Fruit fly (Drosophila melanogaster) whole organism, embryonic: Measurements from ENCODE around the gene stol.

ENCODE experiments used
- CG10274 ChIP-seq: fragments of 200-800 bp; sonication (Bioruptor generic); optimal IDR thresholded peaks from 3 replicates; lab custom pipeline; 2017; ENCODE audit warnings: missing biosample characterization, mild to moderate bottlenecking, missing genetic modification characterization
- CG10565 ChIP-seq: fragments of 200-800 bp; sonication (Bioruptor generic); optimal IDR thresholded peaks from 3 replicates; lab custom pipeline; 2016; ENCODE audit warnings: missing biosample characterization, mild to moderate bottlenecking, missing genetic modification characterization
- CG11723 ChIP-seq: fragments of 200-800 bp; sonication (Bioruptor generic); optimal IDR thresholded peaks from 2 replicates; lab custom pipeline; 2017; ENCODE audit warnings: missing biosample characterization, mild to moderate bottlenecking, missing genetic modification characterization
- CG13287 ChIP-seq: fragments of 200-800 bp; sonication (Bioruptor generic); IDR thresholded peaks from 2 replicates; pipeline ENCODE4 v1.3.6; 2022; ENCODE audit warnings: missing biosample characterization, missing genetic modification characterization; ENCODE audit not compliant: partially characterized antibody
- CG15011 ChIP-seq: fragments of 200-800 bp; sonication (Bioruptor generic); optimal IDR thresholded peaks from 3 replicates; lab custom pipeline; 2018; ENCODE audit warnings: missing biosample characterization, mild to moderate bottlenecking, missing genetic modification characterization
- CG17359 ChIP-seq: fragments of 200-800 bp; sonication (Bioruptor generic); optimal IDR thresholded peaks from 3 replicates; lab custom pipeline; 2018; ENCODE audit warnings: missing biosample characterization, mild to moderate bottlenecking, missing genetic modification characterization, moderate library complexity
- CG17568 ChIP-seq: fragments of 200-800 bp; sonication (Bioruptor generic); optimal IDR thresholded peaks from 2 replicates; lab custom pipeline; 2018; ENCODE audit warnings: missing biosample characterization, mild to moderate bottlenecking, missing genetic modification characterization, moderate library complexity
- CG2120 ChIP-seq: fragments of 200-800 bp; sonication (Bioruptor generic); optimal IDR thresholded peaks from 3 replicates; lab custom pipeline; 2016; ENCODE audit warnings: missing biosample characterization, missing genetic modification characterization
- CG2678 ChIP-seq: fragments of 200-800 bp; sonication (Bioruptor generic); optimal IDR thresholded peaks from 3 replicates; lab custom pipeline; 2019; ENCODE audit warnings: missing biosample characterization, mild to moderate bottlenecking, missing genetic modification characterization, moderate library complexity
- CG30431 ChIP-seq: fragments of 200-800 bp; sonication (Bioruptor generic); optimal IDR thresholded peaks from 2 replicates; lab custom pipeline; 2017; ENCODE audit warnings: missing biosample characterization, missing genetic modification characterization
- CG31365 ChIP-seq: fragments of 200-800 bp; sonication (Bioruptor generic); optimal IDR thresholded peaks from 2 replicates; lab custom pipeline; 2018; ENCODE audit warnings: missing biosample characterization, mild to moderate bottlenecking, missing genetic modification characterization
- CG3407 ChIP-seq: fragments of 200-800 bp; sonication (Bioruptor generic); optimal IDR thresholded peaks from 2 replicates; lab custom pipeline; 2018; ENCODE audit warnings: missing biosample characterization, mild to moderate bottlenecking, missing genetic modification characterization
- CG34422 ChIP-seq: fragments of 200-800 bp; sonication (Bioruptor generic); IDR thresholded peaks from 3 replicates; pipeline ENCODE4 v1.3.6; 2022; ENCODE audit warnings: missing biosample characterization, missing genetic modification characterization
- CG4707 ChIP-seq: fragments of 200-800 bp; sonication (Bioruptor generic); optimal IDR thresholded peaks from 2 replicates; lab custom pipeline; 2018; ENCODE audit warnings: missing biosample characterization, mild to moderate bottlenecking, missing genetic modification characterization, moderate library complexity
- CG6272 ChIP-seq: fragments of 200-800 bp; sonication (Bioruptor generic); IDR thresholded peaks from 2 replicates; pipeline ENCODE4 v1.3.6; 2022; ENCODE audit warnings: missing biosample characterization, missing genetic modification characterization
- CG6813 ChIP-seq: fragments of 200-800 bp; sonication (Bioruptor generic); optimal IDR thresholded peaks from 2 replicates; lab custom pipeline; 2017; ENCODE audit warnings: missing biosample characterization, missing genetic modification characterization, mild to moderate bottlenecking, moderate library complexity, missing genetic modification reagents
- CG9609 ChIP-seq: fragments of 200-800 bp; sonication (Bioruptor generic); optimal IDR thresholded peaks from 3 replicates; lab custom pipeline; 2016; ENCODE audit warnings: missing biosample characterization, missing genetic modification characterization
- D19A ChIP-seq: fragments of 200-800 bp; optimal IDR thresholded peaks from 3 replicates; lab custom pipeline; 2019; ENCODE audit warnings: missing biosample characterization, mild to moderate bottlenecking, missing genetic modification characterization, moderate library complexity
- Dfd ChIP-seq, 2 experiments: fragments of >200 bp; optimal IDR thresholded peaks; 2 replicates each; lab custom pipeline; 2017; ENCODE audit warnings: missing biosample characterization in 2 of 2, missing genetic modification characterization in 2 of 2
- Dp ChIP-seq: fragments of 200-800 bp; sonication (Bioruptor generic); optimal IDR thresholded peaks from 2 replicates; lab custom pipeline; 2018; ENCODE audit warnings: missing biosample characterization, mild to moderate bottlenecking, missing genetic modification characterization, moderate library complexity
- Ets97D ChIP-seq: fragments of 200-800 bp; sonication (Bioruptor generic); optimal IDR thresholded peaks from 3 replicates; lab custom pipeline; 2016; ENCODE audit warnings: missing biosample characterization, missing genetic modification characterization
- Fer2 ChIP-seq: fragments of 200-800 bp; sonication (Bioruptor generic); optimal IDR thresholded peaks from 2 replicates; lab custom pipeline; 2018; ENCODE audit warnings: missing biosample characterization, mild to moderate bottlenecking, missing genetic modification characterization, moderate library complexity
- Gsc ChIP-seq: fragments of 200-800 bp; sonication (Bioruptor generic); IDR thresholded peaks from 2 replicates; pipeline ENCODE4 v1.3.6; 2022; ENCODE audit warnings: missing biosample characterization, missing genetic modification characterization
- Gug ChIP-seq: fragments of 200-800 bp; sonication (Bioruptor generic); IDR thresholded peaks from 4 replicates; pipeline ENCODE4 v1.3.6; 2022; ENCODE audit warnings: missing biosample characterization, missing genetic modification characterization
- MESR4 ChIP-seq: fragments of 200-800 bp; sonication (Bioruptor generic); optimal IDR thresholded peaks from 2 replicates; lab custom pipeline; 2018; ENCODE audit warnings: missing biosample characterization, mild to moderate bottlenecking, missing genetic modification characterization, moderate library complexity
- NFAT ChIP-seq: fragments of 200-800 bp; sonication (Bioruptor generic); IDR thresholded peaks from 2 replicates; pipeline ENCODE4 v1.3.6; 2022; ENCODE audit warnings: missing biosample characterization, missing genetic modification characterization
- Rx ChIP-seq: fragments of 200-800 bp; sonication (Bioruptor generic); IDR thresholded peaks from 2 replicates; pipeline ENCODE4 v1.3.6; 2022; ENCODE audit warnings: missing biosample characterization, missing genetic modification characterization
- Side ChIP-seq: fragments of 200-800 bp; sonication (Bioruptor generic); optimal IDR thresholded peaks from 2 replicates; lab custom pipeline; 2016; ENCODE audit warnings: missing biosample characterization, missing genetic modification characterization
- Sox100B ChIP-seq: fragments of 200-800 bp; sonication (Bioruptor generic); optimal IDR thresholded peaks from 3 replicates; lab custom pipeline; 2018; ENCODE audit warnings: missing biosample characterization, mild to moderate bottlenecking, missing genetic modification characterization
- Trl ChIP-seq, 3 experiments: fragments of >200 bp in 2 of 3; fragments of 200-800 bp in 1 of 3; sonication (Bioruptor generic) in 1 of 3; optimal IDR thresholded peaks; 2 replicates in 1 of 3; 3 replicates in 2 of 3; lab custom pipeline; 2016 to 2017; ENCODE audit warnings: missing biosample characterization in 1 of 3, missing genetic modification characterization in 1 of 3
- Vsx1 ChIP-seq: fragments of 200-800 bp; sonication (Bioruptor generic); optimal IDR thresholded peaks from 2 replicates; lab custom pipeline; 2017; ENCODE audit warnings: missing biosample characterization, mild to moderate bottlenecking, missing genetic modification characterization, missing genetic modification reagents
- YL-1 ChIP-seq: fragments of 200-800 bp; sonication (Bioruptor generic); optimal IDR thresholded peaks from 3 replicates; lab custom pipeline; 2017; ENCODE audit warnings: missing biosample characterization, mild to moderate bottlenecking, missing genetic modification characterization
- bab2 ChIP-seq: fragments of 200-800 bp; sonication (Bioruptor generic); optimal IDR thresholded peaks from 2 replicates; lab custom pipeline; 2016; ENCODE audit warnings: missing biosample characterization, missing genetic modification characterization
- chinmo ChIP-seq: fragments of 200-800 bp; sonication (Bioruptor generic); IDR thresholded peaks from 4 replicates; pipeline ENCODE4 v1.3.6; 2022; ENCODE audit warnings: missing biosample characterization, missing genetic modification characterization; ENCODE audit not compliant: partially characterized antibody
- crc ChIP-seq: fragments of 200-800 bp; sonication (Bioruptor generic); optimal IDR thresholded peaks from 2 replicates; lab custom pipeline; 2016; ENCODE audit warnings: missing biosample characterization, missing genetic modification characterization
- croc ChIP-seq: fragments of 200-800 bp; sonication (Bioruptor generic); conservative IDR thresholded peaks from 3 replicates; pipeline ENCODE4 v1.3.6; 2022; ENCODE audit warnings: missing biosample characterization, missing genetic modification characterization
- cwo ChIP-seq: fragments of 200-800 bp; sonication (Bioruptor generic); optimal IDR thresholded peaks from 3 replicates; lab custom pipeline; 2017; ENCODE audit warnings: missing biosample characterization, missing genetic modification characterization, mild to moderate bottlenecking, moderate library complexity, missing genetic modification reagents
- dimm ChIP-seq: fragments of 200-800 bp; sonication (Bioruptor generic); IDR thresholded peaks from 2 replicates; pipeline ENCODE4 v1.3.6; 2022; ENCODE audit warnings: missing biosample characterization, missing genetic modification characterization
- ftz-f1 ChIP-seq: fragments of 200-800 bp; sonication (Bioruptor generic); optimal IDR thresholded peaks from 2 replicates; lab custom pipeline; 2016; ENCODE audit warnings: missing biosample characterization, missing genetic modification characterization
- gsb ChIP-seq: fragments of 200-800 bp; sonication (Bioruptor generic); IDR thresholded peaks from 2 replicates; pipeline ENCODE4 v1.3.6; 2022; ENCODE audit warnings: missing biosample characterization, missing genetic modification characterization
- knrl ChIP-seq: fragments of 200-800 bp; sonication (Bioruptor generic); IDR thresholded peaks from 3 replicates; pipeline ENCODE4 v1.3.6; 2022; ENCODE audit warnings: missing biosample characterization, missing genetic modification characterization; ENCODE audit not compliant: partially characterized antibody
- maf-S ChIP-seq: fragments of 200-800 bp; sonication (Bioruptor generic); optimal IDR thresholded peaks from 2 replicates; lab custom pipeline; 2016; ENCODE audit warnings: missing biosample characterization, missing genetic modification characterization
- pnt ChIP-seq: fragments of 200-800 bp; sonication (Bioruptor generic); optimal IDR thresholded peaks from 3 replicates; lab custom pipeline; 2016; ENCODE audit warnings: missing biosample characterization, missing genetic modification characterization
- repo ChIP-seq: fragments of 200-800 bp; sonication (Bioruptor generic); optimal IDR thresholded peaks from 2 replicates; lab custom pipeline; 2016; ENCODE audit warnings: missing biosample characterization, missing genetic modification characterization
- salm ChIP-seq: fragments of 200-800 bp; sonication (Bioruptor generic); optimal IDR thresholded peaks from 2 replicates; lab custom pipeline; 2018; ENCODE audit warnings: missing biosample characterization, mild to moderate bottlenecking, missing genetic modification characterization
- scrt ChIP-seq: fragments of 200-800 bp; sonication (Bioruptor generic); optimal IDR thresholded peaks from 2 replicates; lab custom pipeline; 2018; ENCODE audit warnings: missing biosample characterization, mild to moderate bottlenecking, missing genetic modification characterization, moderate library complexity
- sd ChIP-seq: fragments of 200-800 bp; sonication (Bioruptor generic); optimal IDR thresholded peaks from 3 replicates; lab custom pipeline; 2018; ENCODE audit warnings: missing biosample characterization, mild to moderate bottlenecking, missing genetic modification characterization, moderate library complexity
- tio ChIP-seq: fragments of 200-800 bp; sonication (Bioruptor generic); optimal IDR thresholded peaks from 2 replicates; lab custom pipeline; 2017; ENCODE audit warnings: missing biosample characterization, missing genetic modification characterization, inconsistent platforms
- tll ChIP-seq, 2 experiments: fragments of 200-800 bp in 1 of 2; fragments of >200 bp in 1 of 2; sonication (Bioruptor generic) in 1 of 2; optimal IDR thresholded peaks; 2 replicates each; lab custom pipeline; 2017 to 2019; ENCODE audit warnings: missing biosample characterization in 2 of 2, missing genetic modification characterization in 2 of 2, mild to moderate bottlenecking in 1 of 2, moderate library complexity in 1 of 2
- tup ChIP-seq: fragments of 200-800 bp; sonication (Bioruptor generic); optimal IDR thresholded peaks from 2 replicates; lab custom pipeline; 2016; ENCODE audit warnings: missing biosample characterization, mild to moderate bottlenecking, missing genetic modification characterization, moderate library complexity
- vvl ChIP-seq: fragments of 200-800 bp; sonication (Bioruptor generic); IDR thresholded peaks from 2 replicates; pipeline ENCODE4 v1.3.6; 2022; ENCODE audit warnings: missing biosample characterization, missing genetic modification characterization

stol gene

dm6 chr2L:15760666-15761065, 42.6 kb upstream of the stol start (continued):
- no peak for TF ChIP-seq D19A (tag; lab: Kevin White, UChicago)
- TF ChIP-seq Dp (GFP tag; lab: Kevin White, UChicago): no peak
- TF ChIP-seq knrl: no peak
- TF ChIP-seq CG34422 (GFP tag; lab: Robert Waterston, UW): no peak
- no peak for TF ChIP-seq CG17359 (tag; lab: Kevin White, UChicago)
- TF ChIP-seq salm: no peak
- TF ChIP-seq YL-1 (GFP tag; lab: Kevin White, UChicago): no peak
- TF ChIP-seq Gug (GFP tag; lab: Robert Waterston, UW): no peak
- no peak for TF ChIP-seq MESR4 (GFP tag; lab: Kevin White, UChicago)
- peak; percentile 7 for TF ChIP-seq sd (tag; lab: Kevin White, UChicago)
- TF ChIP-seq CG10274 (GFP tag; lab: Kevin White, UChicago): no peak
- no peak for TF ChIP-seq cwo (GFP tag; lab: Kevin White, UChicago)
- TF ChIP-seq scrt: no peak
- TF ChIP-seq Trl (optimal IDR thresholded peaks at IDR 0.05; lab: Kevin White, UChicago): no peak
- TF ChIP-seq Trl (GFP tag; optimal IDR thresholded peaks at IDR 0.05; lab: Kevin White, UChicago): no peak
- no peak for TF ChIP-seq Sox100B (GFP tag; lab: Kevin White, UChicago)
- no peak for TF ChIP-seq NFAT (GFP tag; lab: Robert Waterston, UW)
- no peak for TF ChIP-seq CG3407 (GFP tag; lab: Kevin White, UChicago)
- TF ChIP-seq maf-S (GFP tag; lab: Kevin White, UChicago): no peak
- no peak for TF ChIP-seq crc (GFP tag; lab: Kevin White, UChicago)
- no peak for TF ChIP-seq CG2678 (tag; lab: Kevin White, UChicago)
- TF ChIP-seq CG30431 (GFP tag; lab: Kevin White, UChicago): no peak
- TF ChIP-seq pnt (GFP tag; lab: Kevin White, UChicago): no peak
- no peak for TF ChIP-seq Ets97D (GFP tag; lab: Kevin White, UChicago)
- TF ChIP-seq croc (GFP tag; lab: Robert Waterston, UW): no peak
- TF ChIP-seq Vsx1: no peak
- no peak for TF ChIP-seq bab2 (GFP tag; lab: Kevin White, UChicago)
- TF ChIP-seq tll (GFP tag; optimal IDR thresholded peaks at IDR 0.05; lab: Kevin White, UChicago): no peak
- no peak for TF ChIP-seq tio (GFP tag; lab: Kevin White, UChicago)
- no peak for TF ChIP-seq Gsc (GFP tag; lab: Robert Waterston, UW)
- TF ChIP-seq CG10565 (GFP tag; lab: Kevin White, UChicago): no peak
- TF ChIP-seq dimm: no peak
- peak; percentile 73; the same call in 1 of the 4 replicates for TF ChIP-seq chinmo (GFP tag; lab: Robert Waterston, UW)
- TF ChIP-seq gsb: no peak
- TF ChIP-seq CG11723 (GFP tag; lab: Kevin White, UChicago): no peak
- peak; percentile 44 for TF ChIP-seq vvl (GFP tag; lab: Robert Waterston, UW)
- TF ChIP-seq CG17568 (GFP tag; lab: Kevin White, UChicago): no peak
- no peak for TF ChIP-seq tup (GFP tag; lab: Kevin White, UChicago)
- TF ChIP-seq CG13287 (GFP tag; lab: Robert Waterston, UW): peak; percentile 25; the same call in 1 of the 2 replicates
- no peak for TF ChIP-seq CG31365 (tag; lab: Kevin White, UChicago)
- TF ChIP-seq CG9609 (GFP tag; lab: Kevin White, UChicago): no peak
- TF ChIP-seq repo: no peak
- TF ChIP-seq Fer2 (tag; lab: Kevin White, UChicago): no peak
- TF ChIP-seq CG15011 (GFP tag; lab: Kevin White, UChicago): no peak
- no peak for TF ChIP-seq CG6272
- TF ChIP-seq CG2120 (GFP tag; lab: Kevin White, UChicago): peak; percentile 5
- TF ChIP-seq CG4707 (GFP tag; lab: Kevin White, UChicago): no peak
- no peak for TF ChIP-seq Side
- TF ChIP-seq Rx (GFP tag; lab: Robert Waterston, UW): no peak
- no peak for TF ChIP-seq ftz-f1
- no peak for TF ChIP-seq CG6813
- TF ChIP-seq Dfd (GFP tag; optimal IDR thresholded peaks at IDR 0.05; lab: Kevin White, UChicago): no peak
